Worm (Caenorhabditis elegans): ENCODE data around the gene plr-1.

- TF ChIP-seq gmeb-1 (tag; optimal IDR thresholded peaks at IDR 0.05): no peak
- no peak for TF ChIP-seq elt-3 (tag; optimal IDR thresholded peaks at IDR 0.05)
- TF ChIP-seq unc-39 (tag; optimal IDR thresholded peaks at IDR 0.05): no peak
- no peak for TF ChIP-seq skn-1 (tag; optimal IDR thresholded peaks at IDR 0.05)
- TF ChIP-seq lin-13 (GFP tag; optimal IDR thresholded peaks at IDR 0.05): no peak
- no peak for TF ChIP-seq ceh-16 (tag; optimal IDR thresholded peaks at IDR 0.05)
- no peak for TF ChIP-seq R02D3.7 (tag; optimal IDR thresholded peaks at IDR 0.05)
- TF ChIP-seq egl-27 (tag; optimal IDR thresholded peaks at IDR 0.05): no peak
- no peak for TF ChIP-seq ceh-82 (tag; optimal IDR thresholded peaks at IDR 0.05)
- no peak for TF ChIP-seq nhr-237 (tag; optimal IDR thresholded peaks at IDR 0.05)
- no peak for TF ChIP-seq crh-2 (tag; optimal IDR thresholded peaks at IDR 0.05)
These were observed 32.1 kb downstream of the plr-1 start for ce11 chrIII:11488662-11489349.

All from whole organism, L2 larva.